Worm (Caenorhabditis elegans): ENCODE data around the gene cpr-6.
A peak's percentile ranks its signal among the peaks of the same experiment; 100 is the strongest.

cpr-6 gene

ce11 chrX:6593178-6593786, 13.7 kb upstream of the cpr-6 start (continued):
- TF ChIP-seq sup-37 (GFP tag; optimal IDR thresholded peaks at IDR 0.05) (peak; percentile 25), lir-3 (tag; optimal IDR thresholded peaks at IDR 0.05; ENCODE audit: poor library complexity) (peak; percentile 30), nhr-85 (tag) (peak; percentile 77), unc-86 (tag; optimal IDR thresholded peaks at IDR 0.05) (peak; percentile 43), ces-1 (GFP tag; optimal IDR thresholded peaks at IDR 0.05) (no peak), efl-3 (GFP tag; optimal IDR thresholded peaks at IDR 0.05) (no peak), unc-62 (GFP tag; optimal IDR thresholded peaks at IDR 0.05) (no peak), nhr-77 (tag; optimal IDR thresholded peaks at IDR 0.05) (peak; percentile 60), pqm-1 (tag; optimal IDR thresholded peaks at IDR 0.05) (no peak), ceh-90 (tag; optimal IDR thresholded peaks at IDR 0.05) (no peak)

ce11 chrX:6597089-6597488, 9.9 kb upstream of the cpr-6 start, which contains the start of gene ttr-6:
Gene ttr-6, minus strand, starts transcription at chrX:6597121.
- TF ChIP-seq swsn-7 (tag; optimal IDR thresholded peaks at IDR 0.05) (no peak), xbp-1 (tag; optimal IDR thresholded peaks at IDR 0.05) (no peak), lin-35 (GFP tag; optimal IDR thresholded peaks at IDR 0.05) (no peak), sox-4 (tag; optimal IDR thresholded peaks at IDR 0.05) (no peak), lsy-2 (tag; optimal IDR thresholded peaks at IDR 0.05) (no peak), snu-23 (GFP tag; optimal IDR thresholded peaks at IDR 0.05) (peak; percentile 2), dpl-1 (GFP tag; optimal IDR thresholded peaks at IDR 0.05) (no peak), ceh-63 (GFP tag; optimal IDR thresholded peaks at IDR 0.05) (no peak), pag-3 (tag; optimal IDR thresholded peaks at IDR 0.05; ENCODE audit: borderline replicate concordance, insufficient read depth) (peak; percentile 34), nhr-85 (tag) (no peak), jun-1 (tag; optimal IDR thresholded peaks at IDR 0.05) (no peak), hlh-17 (GFP tag; optimal IDR thresholded peaks at IDR 0.05; ENCODE audit: borderline replicate concordance) (no peak), snpc-4 (tag; optimal IDR thresholded peaks at IDR 0.05) (no peak), ztf-11 (tag; optimal IDR thresholded peaks at IDR 0.05) (no peak), nhr-19 (GFP tag; conservative IDR thresholded peaks at IDR 0.05) (peak; percentile 23; the same call in 1 of the 2 replicates), grh-1 (GFP tag; IDR thresholded peaks at IDR 0.05) (no peak), nhr-237 (tag; optimal IDR thresholded peaks at IDR 0.05) (no peak), mef-2 (tag; optimal IDR thresholded peaks at IDR 0.05) (no peak), F16B12.6 (tag; optimal IDR thresholded peaks at IDR 0.05) (no peak), vab-15 (tag; optimal IDR thresholded peaks at IDR 0.05) (no peak), nhr-71 (tag; optimal IDR thresholded peaks at IDR 0.05) (peak; percentile 42), nhr-12 (tag; optimal IDR thresholded peaks at IDR 0.05) (no peak), lin-39 (tag; optimal IDR thresholded peaks at IDR 0.05) (no peak), nhr-90 (tag; optimal IDR thresholded peaks at IDR 0.05; ENCODE audit: poor library complexity) (no peak), lin-14 (GFP tag; optimal IDR thresholded peaks at IDR 0.05) (peak; percentile 53), nhr-28 (tag; optimal IDR thresholded peaks at IDR 0.05) (no peak), rnt-1 (tag; optimal IDR thresholded peaks at IDR 0.05) (peak; percentile 69), efl-1 (optimal IDR thresholded peaks at IDR 0.05) (no peak), efl-1 (GFP tag; optimal IDR thresholded peaks at IDR 0.05 in 1 of 2) (peak in 1 of 2 experiments; percentile 31)

ce11 chrX:6598732-6599131, 8.3 kb upstream of the cpr-6 start, which contains the start of gene hic-1:
Gene hic-1, minus strand, starts transcription at chrX:6598832.
- TF ChIP-seq lin-14 (GFP tag; optimal IDR thresholded peaks at IDR 0.05), result peak; percentile 27
- no peak for TF ChIP-seq ceh-8 (GFP tag; optimal IDR thresholded peaks at IDR 0.05)
